Fruit fly (Drosophila melanogaster) Kc167 (cell line): ENCODE data around the gene eIF3h.

Experiments used
- Myc ChIP-seq: fragments of >200 bp; optimal IDR thresholded peaks from 2 replicates; lab custom pipeline; 2017; ENCODE audit warnings: missing external identifiers
- h ChIP-seq: fragments of >200 bp; optimal IDR thresholded peaks from 3 replicates; lab custom pipeline; 2018; ENCODE audit warnings: missing external identifiers
- insv ChIP-seq: fragments of >200 bp; optimal IDR thresholded peaks from 3 replicates; lab custom pipeline; 2018; ENCODE audit warnings: missing external identifiers
- ttk ChIP-seq: sonication (Bioruptor generic); optimal IDR thresholded peaks from 2 replicates; lab custom pipeline; 2017; ENCODE audit warnings: missing external identifiers

dm6 chr2L:5043043-5043442, 9.9 kb downstream of the eIF3h start, which contains the start of the genes CG33995, CG44000 and CG44001:
- TF ChIP-seq ttk (lab: Kevin White, UChicago) (no peak), Myc (lab: Kevin White, UChicago) (no peak), h (lab: Kevin White, UChicago) (no peak), insv (lab: Kevin White, UChicago) (no peak)
